Worm (Caenorhabditis elegans) whole organism, mixed stage, embryonic: Measurements from ENCODE around the gene clc-12.

Experiments used
- blmp-1 ChIP-seq: fragments of 150-350 bp; optimal IDR thresholded peaks from 2 replicates; lab custom pipeline; 2014; ENCODE audit warnings: missing biosample characterization, missing genetic modification characterization
- elt-3 ChIP-seq: fragments of 150-350 bp; optimal IDR thresholded peaks from 2 replicates; lab custom pipeline; 2014; ENCODE audit warnings: missing biosample characterization, missing genetic modification characterization
- nhr-12 ChIP-seq: fragments of 150-350 bp; optimal IDR thresholded peaks from 2 replicates; lab custom pipeline; 2014; ENCODE audit warnings: missing biosample characterization, missing genetic modification characterization
- unc-62 ChIP-seq: fragments of 150-350 bp; optimal IDR thresholded peaks from 2 replicates; lab custom pipeline; 2014; ENCODE audit warnings: missing biosample characterization, missing genetic modification reagents, missing genetic modification characterization

ce11 chrV:17014050-17014449 lies 4.9 kb upstream of the clc-12 start, which contains the start of gene clc-13:
- TF ChIP-seq unc-62 (GFP tag; lab: Kevin White, UChicago) = no peak
- TF ChIP-seq blmp-1 (tag; lab: Kevin White, UChicago) = no peak
- no peak for TF ChIP-seq nhr-12 (tag; lab: Kevin White, UChicago)
- no peak for TF ChIP-seq elt-3 (tag; lab: Kevin White, UChicago)
